Fruit fly (Drosophila melanogaster) Kc167 (cell line): Measurements from ENCODE around the gene Acbp6.

Experiments
- Myc ChIP-seq: fragments of >200 bp; optimal IDR thresholded peaks from 2 replicates; lab custom pipeline; 2017; ENCODE audit warnings: missing external identifiers
- Sin3A ChIP-seq: fragments of >200 bp; optimal IDR thresholded peaks from 2 replicates; lab custom pipeline; 2018; ENCODE audit warnings: missing external identifiers
- h ChIP-seq: fragments of >200 bp; optimal IDR thresholded peaks from 3 replicates; lab custom pipeline; 2018; ENCODE audit warnings: missing external identifiers
- insv ChIP-seq: fragments of >200 bp; optimal IDR thresholded peaks from 3 replicates; lab custom pipeline; 2018; ENCODE audit warnings: missing external identifiers
- ttk ChIP-seq: sonication (Bioruptor generic); optimal IDR thresholded peaks from 2 replicates; lab custom pipeline; 2017; ENCODE audit warnings: missing external identifiers

- TF ChIP-seq ttk (lab: Kevin White, UChicago) (no peak), Sin3A (lab: Kevin White, UChicago) (no peak), h (no peak), Myc (lab: Kevin White, UChicago) (no peak), insv (lab: Kevin White, UChicago) (no peak)
Measured at dm6 chr3L:7082168-7082567, 46.5 kb upstream of the Acbp6 start.
